Worm (Caenorhabditis elegans) whole organism, L1 larva: Measurements from ENCODE around the gene clec-132.

Experiments used
- C04F5.9 ChIP-seq: sonication (generic microtip); optimal IDR thresholded peaks from 2 replicates; lab custom pipeline; 2016; ENCODE audit warnings: missing genetic modification characterization, missing compliant biosample characterization
- C16A3.4 ChIP-seq: fragments of 150-350 bp; optimal IDR thresholded peaks from 2 replicates; lab custom pipeline; 2014; ENCODE audit warnings: missing biosample characterization, missing genetic modification characterization
- C34B4.2 ChIP-seq: sonication (generic microtip); optimal IDR thresholded peaks from 2 replicates; lab custom pipeline; 2017; ENCODE audit warnings: mild to moderate bottlenecking, missing genetic modification characterization, missing compliant biosample characterization
- alr-1 ChIP-seq: fragments of 200-800 bp; sonication (Bioruptor generic); optimal IDR thresholded peaks from 2 replicates; lab custom pipeline; 2018; ENCODE audit warnings: borderline replicate concordance, mild to moderate bottlenecking, missing genetic modification characterization, missing compliant biosample characterization
- aly-2 ChIP-seq: fragments of 150-350 bp; optimal IDR thresholded peaks from 2 replicates; lab custom pipeline; 2014; ENCODE audit warnings: missing biosample characterization, missing genetic modification characterization
- blmp-1 ChIP-seq: fragments of 150-350 bp; optimal IDR thresholded peaks from 2 replicates; lab custom pipeline; 2014; ENCODE audit warnings: missing biosample characterization, missing genetic modification characterization
- ceh-8 ChIP-seq: fragments of 200-800 bp; sonication (Bioruptor generic); optimal IDR thresholded peaks from 2 replicates; lab custom pipeline; 2018; ENCODE audit warnings: mild to moderate bottlenecking, missing genetic modification characterization, moderate library complexity, missing compliant biosample characterization
- ceh-88 ChIP-seq: fragments of 200-800 bp; sonication (Bioruptor generic); IDR thresholded peaks from 2 replicates; pipeline ENCODE4 v1.3.6; 2022; ENCODE audit warnings: missing genetic modification characterization, missing compliant biosample characterization
- efl-1 ChIP-seq, 4 experiments: fragments of 150-350 bp; optimal IDR thresholded peaks in 3 of 4; peaks in 1 of 4; 1 replicate in 1 of 4; 2 replicates in 3 of 4; lab custom pipeline; 2014; ENCODE audit warnings: missing biosample characterization in 2 of 4, missing genetic modification characterization in 2 of 4, missing genetic modification reagents in 2 of 4
- efl-3 ChIP-seq: fragments of 200-800 bp; sonication (Bioruptor generic); optimal IDR thresholded peaks from 2 replicates; lab custom pipeline; 2018; ENCODE audit warnings: mild to moderate bottlenecking, missing genetic modification characterization, missing compliant biosample characterization
- egl-13 ChIP-seq: sonication (generic microtip); optimal IDR thresholded peaks from 2 replicates; lab custom pipeline; 2016; ENCODE audit warnings: missing genotype, missing genetic modification reagents, missing genetic modification characterization, missing compliant biosample characterization
- egl-27 ChIP-seq, 2 experiments: fragments of 150-350 bp in 1 of 2; sonication (generic microtip); optimal IDR thresholded peaks; 3 replicates each; lab custom pipeline; 2017 to 2018; ENCODE audit warnings: missing biosample characterization in 2 of 2, missing genetic modification characterization in 2 of 2, missing genetic modification reagents in 2 of 2
- ets-5 ChIP-seq: fragments of 200-800 bp; sonication (Bioruptor generic); IDR thresholded peaks from 2 replicates; pipeline ENCODE4 v1.3.6; 2022; ENCODE audit warnings: missing genetic modification characterization, missing compliant biosample characterization
- fkh-10 ChIP-seq: sonication (generic microtip); optimal IDR thresholded peaks from 2 replicates; lab custom pipeline; 2017; ENCODE audit warnings: missing biosample characterization, missing genetic modification reagents, missing genetic modification characterization
- fkh-8 ChIP-seq: sonication (generic microtip); optimal IDR thresholded peaks from 2 replicates; lab custom pipeline; 2016; ENCODE audit warnings: mild to moderate bottlenecking, missing genetic modification characterization, missing compliant biosample characterization
- fos-1 ChIP-seq: fragments of 150-350 bp; optimal IDR thresholded peaks from 2 replicates; lab custom pipeline; 2014; ENCODE audit warnings: missing biosample characterization, missing genetic modification characterization
- hlh-17 ChIP-seq: fragments of 200-800 bp; sonication (Bioruptor generic); optimal IDR thresholded peaks from 2 replicates; lab custom pipeline; 2018; ENCODE audit warnings: missing genetic modification characterization, mild to moderate bottlenecking, missing compliant biosample characterization, moderate library complexity, borderline replicate concordance
- hpl-2 ChIP-seq: fragments of 150-350 bp; optimal IDR thresholded peaks from 2 replicates; lab custom pipeline; 2014; ENCODE audit warnings: missing biosample characterization, missing genetic modification reagents, missing genetic modification characterization
- lin-13 ChIP-seq: fragments of 150-350 bp; optimal IDR thresholded peaks from 2 replicates; lab custom pipeline; 2014; ENCODE audit warnings: missing biosample characterization, missing genetic modification reagents, missing genetic modification characterization
- lin-14 ChIP-seq: fragments of 200-800 bp; sonication (Bioruptor generic); optimal IDR thresholded peaks from 2 replicates; lab custom pipeline; 2018; ENCODE audit warnings: mild to moderate bottlenecking, missing genetic modification characterization, moderate library complexity, missing compliant biosample characterization
- lin-35 ChIP-seq, 2 experiments: fragments of 150-350 bp; optimal IDR thresholded peaks; 2 replicates each; lab custom pipeline; 2014; ENCODE audit warnings: missing biosample characterization in 2 of 2, missing genetic modification characterization in 2 of 2, missing genetic modification reagents in 2 of 2
- mab-9 ChIP-seq: fragments of 200-800 bp; sonication (Bioruptor generic); IDR thresholded peaks from 2 replicates; pipeline ENCODE4 v1.3.6; 2022; ENCODE audit warnings: missing genetic modification reagents, missing genetic modification characterization, missing compliant biosample characterization
- mdl-1 ChIP-seq, 2 experiments: fragments of 150-350 bp; optimal IDR thresholded peaks; 2 replicates each; lab custom pipeline; 2014 to 2017; ENCODE audit warnings: missing biosample characterization in 2 of 2, missing genetic modification characterization in 2 of 2, inconsistent platforms in 1 of 2
- nhr-19 ChIP-seq: fragments of 200-800 bp; sonication (Bioruptor generic); conservative IDR thresholded peaks from 2 replicates; pipeline ENCODE4 v1.3.6; 2022; ENCODE audit warnings: missing genetic modification characterization, missing compliant biosample characterization
- nhr-20 ChIP-seq: sonication (generic microtip); optimal IDR thresholded peaks from 2 replicates; lab custom pipeline; 2016; ENCODE audit warnings: mild to moderate bottlenecking, missing genetic modification characterization, missing compliant biosample characterization
- nhr-47 ChIP-seq: sonication (generic microtip); optimal IDR thresholded peaks from 2 replicates; lab custom pipeline; 2016; ENCODE audit warnings: mild to moderate bottlenecking, missing genetic modification characterization, moderate library complexity, missing compliant biosample characterization
- nhr-76 ChIP-seq: sonication (generic microtip); optimal IDR thresholded peaks from 2 replicates; lab custom pipeline; 2017; ENCODE audit warnings: missing biosample characterization, missing genetic modification characterization
- nhr-84 ChIP-seq: sonication (generic microtip); optimal IDR thresholded peaks from 2 replicates; lab custom pipeline; 2017; ENCODE audit warnings: missing biosample characterization, missing genetic modification characterization
- nhr-90 ChIP-seq: sonication (generic microtip); optimal IDR thresholded peaks from 2 replicates; lab custom pipeline; 2016; ENCODE audit warnings: mild to moderate bottlenecking, missing genetic modification characterization, missing compliant biosample characterization; ENCODE audit not compliant: poor library complexity
- pqm-1 ChIP-seq: sonication (generic microtip); optimal IDR thresholded peaks from 3 replicates; lab custom pipeline; 2017; ENCODE audit warnings: missing biosample characterization, missing genetic modification characterization
- rnt-1 ChIP-seq: sonication (generic microtip); optimal IDR thresholded peaks from 2 replicates; lab custom pipeline; 2016; ENCODE audit warnings: mild to moderate bottlenecking, missing genetic modification characterization, moderate library complexity, missing compliant biosample characterization
- snpc-4 ChIP-seq: fragments of 150-350 bp; optimal IDR thresholded peaks from 2 replicates; lab custom pipeline; 2014; ENCODE audit warnings: missing biosample characterization, missing genetic modification characterization
- sptf-1 ChIP-seq: fragments of 150-350 bp; optimal IDR thresholded peaks from 2 replicates; lab custom pipeline; 2014; ENCODE audit warnings: missing biosample characterization, missing genetic modification characterization
- unc-30 ChIP-seq: sonication (generic microtip); optimal IDR thresholded peaks from 2 replicates; lab custom pipeline; 2017; ENCODE audit warnings: missing biosample characterization, missing genetic modification characterization
- unc-62 ChIP-seq: fragments of 150-350 bp; optimal IDR thresholded peaks from 2 replicates; lab custom pipeline; 2014; ENCODE audit warnings: missing biosample characterization, missing genetic modification reagents, missing genetic modification characterization
- unc-86 ChIP-seq: sonication (generic microtip); optimal IDR thresholded peaks from 2 replicates; lab custom pipeline; 2016; ENCODE audit warnings: missing genetic modification characterization, missing compliant biosample characterization
- unc-98 ChIP-seq: fragments of 200-800 bp; sonication (Bioruptor generic); IDR thresholded peaks from 2 replicates; pipeline ENCODE4 v1.3.6; 2022; ENCODE audit warnings: missing genetic modification characterization, missing compliant biosample characterization
- vab-15 ChIP-seq: sonication (generic microtip); optimal IDR thresholded peaks from 2 replicates; lab custom pipeline; 2017; ENCODE audit warnings: missing genotype, mild to moderate bottlenecking, missing genetic modification characterization, missing compliant biosample characterization
- zip-4 ChIP-seq: fragments of 200-800 bp; sonication (Bioruptor generic); optimal IDR thresholded peaks from 2 replicates; lab custom pipeline; 2018; ENCODE audit warnings: mild to moderate bottlenecking, missing genetic modification characterization, moderate library complexity, missing compliant biosample characterization
- ztf-11 ChIP-seq, 2 experiments: sonication (generic microtip); optimal IDR thresholded peaks; 2 replicates each; lab custom pipeline; 2016 to 2017; ENCODE audit warnings: missing genetic modification characterization in 2 of 2, missing biosample characterization in 1 of 2, missing compliant biosample characterization in 1 of 2

Gene clec-132

ce11 chrII:3598721-3599120 is 21.9 kb downstream of the clec-132 start, which contains the start of gene Y49F6A.11:
Y49F6A.11 (minus strand) TSS chrII:3598821.
- TF ChIP-seq C16A3.4 (no peak), hlh-17 (GFP tag; lab: Kevin White, UChicago) (no peak), lin-14 (GFP tag; lab: Kevin White, UChicago) (no peak), egl-27 (tag; optimal IDR thresholded peaks at IDR 0.05; lab: Kevin White, UChicago) (no peak), ceh-88 (GFP tag; lab: Robert Waterston, UW) (no peak), efl-3 (GFP tag; lab: Kevin White, UChicago) (no peak), mdl-1 (tag; optimal IDR thresholded peaks at IDR 0.05; lab: Kevin White, UChicago) (no peak), ceh-8 (no peak), mab-9 (GFP tag; lab: Robert Waterston, UW) (no peak), fkh-8 (tag; lab: Kevin White, UChicago) (no peak), hpl-2 (GFP tag; lab: Kevin White, UChicago) (no peak), unc-98 (GFP tag; lab: Robert Waterston, UW) (no peak), sptf-1 (tag; lab: Kevin White, UChicago) (no peak), lin-35 (GFP tag; optimal IDR thresholded peaks at IDR 0.05; lab: Kevin White, UChicago) (no peak), blmp-1 (no peak), nhr-19 (GFP tag; lab: Robert Waterston, UW) (no peak)

ce11 chrII:3604578-3604977 is 27.7 kb downstream of the clec-132 start:
- TF ChIP-seq C04F5.9: no peak
- no peak for TF ChIP-seq unc-30 (tag; lab: Kevin White, UChicago)
- TF ChIP-seq unc-86: no peak
- no peak for TF ChIP-seq zip-4
- no peak for TF ChIP-seq fos-1 (tag; lab: Kevin White, UChicago)
- no peak for TF ChIP-seq aly-2
- TF ChIP-seq nhr-47 (tag; lab: Kevin White, UChicago): no peak
- TF ChIP-seq ztf-11 (tag; optimal IDR thresholded peaks at IDR 0.05; lab: Kevin White, UChicago): no peak
- no peak for TF ChIP-seq snpc-4
- TF ChIP-seq unc-62 (GFP tag; lab: Kevin White, UChicago): no peak
- TF ChIP-seq lin-13: no peak
- no peak for TF ChIP-seq nhr-76 (tag; lab: Kevin White, UChicago)
- TF ChIP-seq rnt-1 (tag; lab: Kevin White, UChicago): no peak
- no peak for TF ChIP-seq efl-1 (optimal IDR thresholded peaks at IDR 0.05; lab: Kevin White, UChicago)
- no peak for TF ChIP-seq efl-1 (GFP tag; optimal IDR thresholded peaks at IDR 0.05 in 1 of 2; lab: Kevin White, UChicago)
- TF ChIP-seq nhr-90 (tag; lab: Kevin White, UChicago): no peak
- no peak for TF ChIP-seq egl-13 (tag; lab: Kevin White, UChicago)
- TF ChIP-seq mab-9 (GFP tag; lab: Robert Waterston, UW): no peak
- no peak for TF ChIP-seq ets-5 (GFP tag; lab: Robert Waterston, UW)

ce11 chrII:3609764-3610163 is 32.9 kb downstream of the clec-132 start, which contains the start of gene Y49F6A.5:
Y49F6A.5 (minus strand) TSS chrII:3609864.
- TF ChIP-seq nhr-20: no peak
- no peak for TF ChIP-seq zip-4
- TF ChIP-seq vab-15: no peak
- TF ChIP-seq efl-1 (optimal IDR thresholded peaks at IDR 0.05; lab: Kevin White, UChicago): no peak
- TF ChIP-seq efl-1 (GFP tag; optimal IDR thresholded peaks at IDR 0.05 in 1 of 2; lab: Kevin White, UChicago): no peak
- TF ChIP-seq nhr-84 (tag; lab: Kevin White, UChicago): no peak
- TF ChIP-seq rnt-1 (tag; lab: Kevin White, UChicago): no peak
- no peak for TF ChIP-seq C34B4.2 (tag; lab: Kevin White, UChicago)
- no peak for TF ChIP-seq pqm-1 (tag; lab: Kevin White, UChicago)
- no peak for TF ChIP-seq alr-1
- TF ChIP-seq fkh-10 (GFP tag; lab: Kevin White, UChicago): no peak
- no peak for TF ChIP-seq egl-13 (tag; lab: Kevin White, UChicago)
